Worm (Caenorhabditis elegans) whole organism, L1 larva: ENCODE results near the gene C01G12.5.
A peak's percentile ranks its signal among the peaks of the same experiment; 100 is the strongest.

Experiments
- C16A3.4 ChIP-seq: fragments of 150-350 bp; optimal IDR thresholded peaks from 2 replicates; lab custom pipeline; 2014; ENCODE audit warnings: missing biosample characterization, missing genetic modification characterization
- F16B12.6 ChIP-seq: fragments of 150-350 bp; optimal IDR thresholded peaks from 2 replicates; lab custom pipeline; 2014; ENCODE audit warnings: missing biosample characterization, missing genetic modification characterization
- ama-1 ChIP-seq: fragments of 150-350 bp; optimal IDR thresholded peaks from 2 replicates; lab custom pipeline; 2014
- ceh-63 ChIP-seq: fragments of 200-800 bp; sonication (Bioruptor generic); optimal IDR thresholded peaks from 2 replicates; lab custom pipeline; 2018; ENCODE audit warnings: mild to moderate bottlenecking, missing genetic modification characterization, missing compliant biosample characterization
- ceh-8 ChIP-seq: fragments of 200-800 bp; sonication (Bioruptor generic); optimal IDR thresholded peaks from 2 replicates; lab custom pipeline; 2018; ENCODE audit warnings: mild to moderate bottlenecking, missing genetic modification characterization, moderate library complexity, missing compliant biosample characterization
- ceh-82 ChIP-seq, 3 experiments: fragments of 150-350 bp in 1 of 3; sonication (generic microtip) in 2 of 3; optimal IDR thresholded peaks; 2 replicates each; lab custom pipeline; 2014 to 2017; ENCODE audit warnings: missing biosample characterization in 3 of 3, missing genetic modification characterization in 3 of 3
- ceh-90 ChIP-seq: sonication (generic microtip); optimal IDR thresholded peaks from 2 replicates; lab custom pipeline; 2016; ENCODE audit warnings: missing genetic modification characterization, missing compliant biosample characterization
- dpl-1 ChIP-seq, 3 experiments: fragments of 150-350 bp in 2 of 3; sonication (generic microtip) in 1 of 3; optimal IDR thresholded peaks; 2 replicates each; lab custom pipeline; 2014 to 2017; ENCODE audit warnings: missing biosample characterization in 3 of 3, missing genetic modification characterization in 3 of 3, missing genetic modification reagents in 3 of 3
- dsc-1 ChIP-seq: sonication (generic microtip); optimal IDR thresholded peaks from 2 replicates; lab custom pipeline; 2016; ENCODE audit warnings: mild to moderate bottlenecking, missing genetic modification characterization, missing compliant biosample characterization
- efl-1 ChIP-seq, 4 experiments: fragments of 150-350 bp; optimal IDR thresholded peaks in 3 of 4; peaks in 1 of 4; 1 replicate in 1 of 4; 2 replicates in 3 of 4; lab custom pipeline; 2014; ENCODE audit warnings: missing biosample characterization in 2 of 4, missing genetic modification characterization in 2 of 4, missing genetic modification reagents in 2 of 4
- egl-13 ChIP-seq: sonication (generic microtip); optimal IDR thresholded peaks from 2 replicates; lab custom pipeline; 2016; ENCODE audit warnings: missing genotype, missing genetic modification reagents, missing genetic modification characterization, missing compliant biosample characterization
- egl-27 ChIP-seq, 2 experiments: fragments of 150-350 bp in 1 of 2; sonication (generic microtip); optimal IDR thresholded peaks; 3 replicates each; lab custom pipeline; 2017 to 2018; ENCODE audit warnings: missing biosample characterization in 2 of 2, missing genetic modification characterization in 2 of 2, missing genetic modification reagents in 2 of 2
- elt-2 ChIP-seq: sonication (generic microtip); optimal IDR thresholded peaks from 2 replicates; lab custom pipeline; 2016; ENCODE audit warnings: missing genetic modification characterization, mild to moderate bottlenecking, inconsistent platforms, missing compliant biosample characterization, missing genetic modification reagents
- elt-3 ChIP-seq, 6 experiments: fragments of 150-350 bp in 1 of 6; sonication (generic microtip); optimal IDR thresholded peaks; 2 replicates each; lab custom pipeline; 2017 to 2018; ENCODE audit warnings: missing biosample characterization in 6 of 6, missing genetic modification characterization in 6 of 6, inconsistent platforms in 1 of 6
- fkh-8 ChIP-seq: sonication (generic microtip); optimal IDR thresholded peaks from 2 replicates; lab custom pipeline; 2016; ENCODE audit warnings: mild to moderate bottlenecking, missing genetic modification characterization, missing compliant biosample characterization
- fos-1 ChIP-seq: fragments of 150-350 bp; optimal IDR thresholded peaks from 2 replicates; lab custom pipeline; 2014; ENCODE audit warnings: missing biosample characterization, missing genetic modification characterization
- grh-1 ChIP-seq: fragments of 200-800 bp; sonication (Bioruptor generic); IDR thresholded peaks from 2 replicates; pipeline ENCODE4 v1.3.6; 2022; ENCODE audit warnings: missing genetic modification reagents, missing genetic modification characterization, missing compliant biosample characterization
- irx-1 ChIP-seq: sonication (generic microtip); optimal IDR thresholded peaks from 2 replicates; lab custom pipeline; 2016; ENCODE audit warnings: missing genetic modification characterization, missing compliant biosample characterization
- isw-1 ChIP-seq: fragments of 200-800 bp; sonication (Bioruptor generic); IDR thresholded peaks from 2 replicates; pipeline ENCODE4 v1.3.6; 2022; ENCODE audit warnings: missing genetic modification characterization, missing compliant biosample characterization
- jun-1 ChIP-seq: fragments of 150-350 bp; optimal IDR thresholded peaks from 2 replicates; lab custom pipeline; 2014; ENCODE audit warnings: missing biosample characterization, missing genetic modification reagents, missing genetic modification characterization
- lin-13 ChIP-seq: fragments of 150-350 bp; optimal IDR thresholded peaks from 2 replicates; lab custom pipeline; 2014; ENCODE audit warnings: missing biosample characterization, missing genetic modification reagents, missing genetic modification characterization
- lin-14 ChIP-seq: fragments of 200-800 bp; sonication (Bioruptor generic); optimal IDR thresholded peaks from 2 replicates; lab custom pipeline; 2018; ENCODE audit warnings: mild to moderate bottlenecking, missing genetic modification characterization, moderate library complexity, missing compliant biosample characterization
- lin-15B ChIP-seq: fragments of 150-350 bp; sonication (generic microtip); optimal IDR thresholded peaks from 3 replicates; lab custom pipeline; 2014; ENCODE audit warnings: missing biosample characterization, missing genetic modification characterization
- lin-35 ChIP-seq, 2 experiments: fragments of 150-350 bp; optimal IDR thresholded peaks; 2 replicates each; lab custom pipeline; 2014; ENCODE audit warnings: missing biosample characterization in 2 of 2, missing genetic modification characterization in 2 of 2, missing genetic modification reagents in 2 of 2
- lir-3 ChIP-seq: sonication (generic microtip); optimal IDR thresholded peaks from 2 replicates; lab custom pipeline; 2016; ENCODE audit warnings: mild to moderate bottlenecking, missing genetic modification characterization, moderate library complexity, missing compliant biosample characterization; ENCODE audit not compliant: poor library complexity
- lsy-2 ChIP-seq, 2 experiments: fragments of 150-350 bp; optimal IDR thresholded peaks; 2 replicates each; lab custom pipeline; 2014; ENCODE audit warnings: missing biosample characterization in 2 of 2, missing genetic modification characterization in 2 of 2
- mdl-1 ChIP-seq, 2 experiments: fragments of 150-350 bp; optimal IDR thresholded peaks; 2 replicates each; lab custom pipeline; 2014 to 2017; ENCODE audit warnings: missing biosample characterization in 2 of 2, missing genetic modification characterization in 2 of 2, inconsistent platforms in 1 of 2
- mef-2 ChIP-seq: fragments of 150-350 bp; optimal IDR thresholded peaks from 2 replicates; lab custom pipeline; 2014; ENCODE audit warnings: missing biosample characterization, missing genetic modification characterization
- mep-1 ChIP-seq: fragments of 150-350 bp; optimal IDR thresholded peaks from 2 replicates; lab custom pipeline; 2014; ENCODE audit warnings: missing biosample characterization, missing genetic modification characterization
- nhr-11 ChIP-seq: fragments of 150-350 bp; optimal IDR thresholded peaks from 2 replicates; lab custom pipeline; 2014; ENCODE audit warnings: missing biosample characterization, missing genetic modification characterization
- nhr-20 ChIP-seq: sonication (generic microtip); optimal IDR thresholded peaks from 2 replicates; lab custom pipeline; 2016; ENCODE audit warnings: mild to moderate bottlenecking, missing genetic modification characterization, missing compliant biosample characterization
- nhr-47 ChIP-seq: sonication (generic microtip); optimal IDR thresholded peaks from 2 replicates; lab custom pipeline; 2016; ENCODE audit warnings: mild to moderate bottlenecking, missing genetic modification characterization, moderate library complexity, missing compliant biosample characterization
- nhr-71 ChIP-seq: sonication (generic microtip); optimal IDR thresholded peaks from 2 replicates; lab custom pipeline; 2016; ENCODE audit warnings: mild to moderate bottlenecking, missing genetic modification characterization, moderate library complexity, missing compliant biosample characterization
- nhr-77 ChIP-seq: fragments of 150-350 bp; optimal IDR thresholded peaks from 2 replicates; lab custom pipeline; 2014; ENCODE audit warnings: missing biosample characterization, missing genetic modification characterization
- nhr-85 ChIP-seq: sonication (generic microtip); peaks from one replicate; lab custom pipeline; 2016; ENCODE audit warnings: missing genetic modification characterization, inconsistent platforms, missing compliant biosample characterization
- nhr-90 ChIP-seq: sonication (generic microtip); optimal IDR thresholded peaks from 2 replicates; lab custom pipeline; 2016; ENCODE audit warnings: mild to moderate bottlenecking, missing genetic modification characterization, missing compliant biosample characterization; ENCODE audit not compliant: poor library complexity
- pag-3 ChIP-seq: sonication (generic microtip); optimal IDR thresholded peaks from 2 replicates; lab custom pipeline; 2017; ENCODE audit warnings: missing genetic modification characterization, mild to moderate bottlenecking, missing compliant biosample characterization, antibody characterized with exemption, borderline replicate concordance; ENCODE audit not compliant: insufficient read depth
- pqm-1 ChIP-seq: sonication (generic microtip); optimal IDR thresholded peaks from 3 replicates; lab custom pipeline; 2017; ENCODE audit warnings: missing biosample characterization, missing genetic modification characterization
- rnt-1 ChIP-seq: sonication (generic microtip); optimal IDR thresholded peaks from 2 replicates; lab custom pipeline; 2016; ENCODE audit warnings: mild to moderate bottlenecking, missing genetic modification characterization, moderate library complexity, missing compliant biosample characterization
- snpc-4 ChIP-seq: fragments of 150-350 bp; optimal IDR thresholded peaks from 2 replicates; lab custom pipeline; 2014; ENCODE audit warnings: missing biosample characterization, missing genetic modification characterization
- snu-23 ChIP-seq: sonication (generic microtip); optimal IDR thresholded peaks from 2 replicates; lab custom pipeline; 2016; ENCODE audit warnings: missing genetic modification characterization, missing compliant biosample characterization
- sup-37 ChIP-seq: fragments of 200-800 bp; sonication (Bioruptor generic); optimal IDR thresholded peaks from 2 replicates; lab custom pipeline; 2018; ENCODE audit warnings: mild to moderate bottlenecking, missing genetic modification characterization, missing compliant biosample characterization
- swsn-7 ChIP-seq: sonication (generic microtip); optimal IDR thresholded peaks from 2 replicates; lab custom pipeline; 2016; ENCODE audit warnings: missing genetic modification characterization, missing compliant biosample characterization
- tbx-2 ChIP-seq: sonication (generic microtip); optimal IDR thresholded peaks from 2 replicates; lab custom pipeline; 2016; ENCODE audit warnings: missing genetic modification characterization, missing compliant biosample characterization
- unc-130 ChIP-seq: fragments of 150-350 bp; optimal IDR thresholded peaks from 2 replicates; lab custom pipeline; 2017; ENCODE audit warnings: missing biosample characterization, missing genetic modification characterization, inconsistent platforms
- unc-30 ChIP-seq: sonication (generic microtip); optimal IDR thresholded peaks from 2 replicates; lab custom pipeline; 2017; ENCODE audit warnings: missing biosample characterization, missing genetic modification characterization
- xbp-1 ChIP-seq: sonication (generic microtip); optimal IDR thresholded peaks from 2 replicates; lab custom pipeline; 2016; ENCODE audit warnings: missing genetic modification characterization, missing compliant biosample characterization
- zip-4 ChIP-seq: fragments of 200-800 bp; sonication (Bioruptor generic); optimal IDR thresholded peaks from 2 replicates; lab custom pipeline; 2018; ENCODE audit warnings: mild to moderate bottlenecking, missing genetic modification characterization, moderate library complexity, missing compliant biosample characterization
- ztf-4 ChIP-seq: fragments of 150-350 bp; optimal IDR thresholded peaks from 2 replicates; lab custom pipeline; 2014; ENCODE audit warnings: missing biosample characterization, missing genetic modification characterization

The C01G12.5 gene

DNA sequence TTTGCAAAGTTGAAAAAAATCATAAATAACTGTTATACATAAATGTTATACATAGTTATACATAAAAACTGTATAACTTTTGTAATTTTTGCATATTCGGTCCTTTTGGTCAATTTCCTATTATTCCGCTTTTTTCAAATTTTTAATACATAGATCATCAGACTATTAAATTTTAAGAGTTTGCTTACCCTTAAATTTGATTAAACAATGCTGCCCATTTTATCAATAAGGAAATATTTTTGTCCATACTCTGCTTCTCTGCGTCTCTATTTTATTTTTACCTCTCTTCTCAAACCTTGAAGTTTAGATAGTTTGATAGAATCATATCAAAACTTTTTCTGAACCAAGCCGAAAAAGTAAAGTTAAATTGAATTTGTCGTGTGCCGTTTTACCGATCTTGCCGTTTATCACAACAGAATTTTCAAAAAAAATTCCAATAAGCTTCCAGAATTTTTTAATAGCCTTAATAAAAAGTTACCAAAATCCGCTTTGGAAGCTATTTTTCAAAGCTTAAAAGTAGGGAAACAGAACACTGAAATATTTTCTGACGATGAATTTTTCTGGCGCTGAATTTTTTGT is 12.1 kb upstream of the C01G12.5 start:
- TF ChIP-seq isw-1 (GFP tag; lab: Robert Waterston, UW) (no peak), mep-1 (tag; lab: Kevin White, UChicago) (peak; percentile 6), ceh-82 (tag; optimal IDR thresholded peaks at IDR 0.05; lab: Kevin White, UChicago) (no peak)

DNA sequence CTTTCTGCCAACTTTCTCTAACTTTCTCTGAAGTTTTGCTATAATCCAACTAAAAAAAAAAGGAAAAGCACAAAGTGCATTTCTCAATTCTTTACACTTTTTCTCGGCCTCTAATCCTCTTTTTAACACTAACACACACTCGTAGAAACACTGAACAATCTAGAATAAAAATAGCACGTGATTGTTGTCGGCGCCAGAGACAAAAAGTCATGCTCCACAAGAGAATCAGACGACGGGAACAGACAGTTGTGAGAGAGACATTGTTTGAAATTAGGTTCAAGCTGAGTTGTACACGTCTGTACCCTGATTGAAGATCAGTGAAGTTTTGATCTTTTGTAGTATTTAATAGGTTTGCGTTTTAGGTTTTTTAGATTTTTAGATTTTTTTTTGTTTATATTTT is 11.1 kb upstream of the C01G12.5 start:
- TF ChIP-seq unc-30: no peak
- peak; percentile 69 for TF ChIP-seq swsn-7
- TF ChIP-seq tbx-2: peak; percentile 52
- peak; percentile 32 to 51 for TF ChIP-seq efl-1 (optimal IDR thresholded peaks at IDR 0.05; lab: Kevin White, UChicago)
- TF ChIP-seq efl-1 (GFP tag; optimal IDR thresholded peaks at IDR 0.05 in 1 of 2; lab: Kevin White, UChicago): peak; percentile 42 to 92
- TF ChIP-seq lsy-2 (tag; optimal IDR thresholded peaks at IDR 0.05; lab: Kevin White, UChicago): peak; percentile 76 to 79
- TF ChIP-seq grh-1 (GFP tag; lab: Robert Waterston, UW): no peak
- TF ChIP-seq zip-4 (GFP tag; lab: Kevin White, UChicago): no peak
- TF ChIP-seq elt-3 (tag; optimal IDR thresholded peaks at IDR 0.05; lab: Kevin White, UChicago): peak in 2 of 6 experiments; percentile 38 to 54
- TF ChIP-seq dpl-1 (GFP tag; optimal IDR thresholded peaks at IDR 0.05; lab: Kevin White, UChicago): peak; percentile 28 to 53 (median 45)
- peak; percentile 87 for TF ChIP-seq snu-23 (GFP tag; lab: Kevin White, UChicago)
- TF ChIP-seq C16A3.4 (tag; lab: Kevin White, UChicago): peak; percentile 19
- peak; percentile 73 for TF ChIP-seq mep-1 (tag; lab: Kevin White, UChicago)
- TF ChIP-seq nhr-11: peak; percentile 73
- TF ChIP-seq mef-2 (tag; lab: Kevin White, UChicago): no peak
- TF ChIP-seq rnt-1 (tag; lab: Kevin White, UChicago): peak; percentile 82
- no peak for TF ChIP-seq lin-15B
- no peak for TF ChIP-seq ceh-82 (tag; optimal IDR thresholded peaks at IDR 0.05; lab: Kevin White, UChicago)
- no peak for TF ChIP-seq ceh-63
- peak; percentile 77 for TF ChIP-seq elt-2 (tag; lab: Kevin White, UChicago)
- TF ChIP-seq pqm-1 (tag; lab: Kevin White, UChicago): no peak
- TF ChIP-seq irx-1 (tag; lab: Kevin White, UChicago): peak; percentile 17
- peak; percentile 73 for TF ChIP-seq fkh-8
- no peak for TF ChIP-seq ceh-90 (tag; lab: Kevin White, UChicago)
- TF ChIP-seq ama-1 (lab: Kevin White, UChicago): peak; percentile 32
- TF ChIP-seq nhr-47 (tag; lab: Kevin White, UChicago): peak; percentile 61
- TF ChIP-seq nhr-85: peak; percentile 67
- no peak for TF ChIP-seq pag-3
- TF ChIP-seq egl-13 (tag; lab: Kevin White, UChicago): no peak
- peak; percentile 59 for TF ChIP-seq dsc-1 (tag; lab: Kevin White, UChicago)
- peak; percentile 25 for TF ChIP-seq jun-1 (tag; lab: Kevin White, UChicago)
- TF ChIP-seq lin-14 (GFP tag; lab: Kevin White, UChicago): peak; percentile 87
- peak; percentile 56 to 80 for TF ChIP-seq lin-35 (GFP tag; optimal IDR thresholded peaks at IDR 0.05; lab: Kevin White, UChicago)
- TF ChIP-seq fos-1: no peak
- no peak for TF ChIP-seq ceh-8 (GFP tag; lab: Kevin White, UChicago)
- peak in 1 of 2 experiments; percentile 89 for TF ChIP-seq mdl-1 (tag; optimal IDR thresholded peaks at IDR 0.05; lab: Kevin White, UChicago)
- TF ChIP-seq nhr-90 (tag; lab: Kevin White, UChicago): peak; percentile 66
- no peak for TF ChIP-seq F16B12.6 (tag; lab: Kevin White, UChicago)
- peak in 1 of 2 experiments; percentile 10 for TF ChIP-seq egl-27 (tag; optimal IDR thresholded peaks at IDR 0.05; lab: Kevin White, UChicago)
- peak; percentile 51 for TF ChIP-seq lir-3 (tag; lab: Kevin White, UChicago)
- peak; percentile 44 for TF ChIP-seq sup-37 (GFP tag; lab: Kevin White, UChicago)
- TF ChIP-seq nhr-20: peak; percentile 84
- peak; percentile 84 for TF ChIP-seq nhr-77 (tag; lab: Kevin White, UChicago)
- peak; percentile 95 for TF ChIP-seq nhr-71 (tag; lab: Kevin White, UChicago)
- peak; percentile 61 for TF ChIP-seq unc-130 (tag; lab: Kevin White, UChicago)
- TF ChIP-seq ztf-4 (tag; lab: Kevin White, UChicago): peak; percentile 69
- peak; percentile 57 for TF ChIP-seq xbp-1 (tag; lab: Kevin White, UChicago)
- TF ChIP-seq snpc-4: peak; percentile 59
- TF ChIP-seq lin-13: peak; percentile 57
